Fruit fly (Drosophila melanogaster): Measurements from ENCODE around the gene MED30.
A peak's percentile ranks its signal among the peaks of the same experiment; 100 is the strongest.

The MED30 gene

DNA sequence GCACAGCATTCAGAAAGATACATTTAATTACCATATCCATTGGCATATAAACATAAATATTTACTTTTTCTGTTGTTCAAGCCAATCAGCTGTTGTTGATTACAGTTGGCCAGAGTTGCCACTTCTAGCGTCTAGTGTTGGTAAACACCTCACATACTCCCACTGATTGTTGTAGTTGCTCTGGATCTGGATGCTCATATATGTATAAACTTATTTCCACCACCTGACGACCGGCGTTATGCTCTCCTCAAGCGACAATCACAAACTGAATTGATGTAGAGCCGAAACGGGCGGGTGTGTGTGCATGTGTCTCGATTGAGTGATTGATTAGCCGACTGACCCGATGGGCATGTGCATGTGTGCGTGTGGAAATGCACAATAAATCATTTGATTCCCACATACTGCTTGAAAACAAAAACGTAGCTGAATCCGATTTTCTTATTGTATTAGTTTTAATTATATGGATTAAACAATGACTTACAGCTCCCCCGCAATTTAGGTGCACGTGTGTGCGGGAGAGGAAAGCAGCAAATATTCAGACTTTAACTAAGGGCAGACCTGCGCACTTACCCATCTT is 28.0 kb upstream of the MED30 start:
- TF ChIP-seq pdm3 (GFP tag; optimal IDR thresholded peaks at IDR 0.05) (peak; percentile 28), Lpt (GFP tag; optimal IDR thresholded peaks at IDR 0.05) (peak; percentile 7), CG9139 (GFP tag; optimal IDR thresholded peaks at IDR 0.05) (no peak), acj6 (GFP tag; optimal IDR thresholded peaks at IDR 0.05) (no peak), dsx (GFP tag; optimal IDR thresholded peaks at IDR 0.05; ENCODE audit: poor library complexity, severe bottlenecking) (peak; percentile 12), svp (GFP tag) (peak; percentile 65), CG32006 (GFP tag; optimal IDR thresholded peaks at IDR 0.05) (no peak), CG10669 (GFP tag; optimal IDR thresholded peaks at IDR 0.05) (no peak), CG11762 (GFP tag; optimal IDR thresholded peaks at IDR 0.05; ENCODE audit: insufficient read depth) (no peak), CG11294 (GFP tag; IDR thresholded peaks at IDR 0.05) (no peak), Eip75B (GFP tag; optimal IDR thresholded peaks at IDR 0.05) (peak; percentile 55), Gug (GFP tag; IDR thresholded peaks at IDR 0.05) (no peak), lz (GFP tag; optimal IDR thresholded peaks at IDR 0.05) (peak; percentile 33), CG3032 (tag; optimal IDR thresholded peaks at IDR 0.05) (no peak), CG7368 (GFP tag; optimal IDR thresholded peaks at IDR 0.05) (peak; percentile 15), topi (GFP tag; optimal IDR thresholded peaks at IDR 0.05) (peak; percentile 42), vri (GFP tag; optimal IDR thresholded peaks at IDR 0.05) (no peak), Hr39 (GFP tag; optimal IDR thresholded peaks at IDR 0.05) (no peak), Sox102F (GFP tag; optimal IDR thresholded peaks at IDR 0.05) (peak; percentile 57), Met (GFP tag; optimal IDR thresholded peaks at IDR 0.05) (peak; percentile 42), Sox14 (GFP tag; optimal IDR thresholded peaks at IDR 0.05) (peak; percentile 55), CG8319 (GFP tag; optimal IDR thresholded peaks at IDR 0.05) (peak; percentile 13), net (GFP tag; optimal IDR thresholded peaks at IDR 0.05) (peak; percentile 43), Smox (GFP tag; optimal IDR thresholded peaks at IDR 0.05) (peak; percentile 34), CG8119 (GFP tag; IDR thresholded peaks at IDR 0.05) (0 out of 3 replicates have a peak, but pooled peaks have one; percentile 18), dac (GFP tag; optimal IDR thresholded peaks at IDR 0.05) (no peak), CG8632 (GFP tag; optimal IDR thresholded peaks at IDR 0.05) (no peak), fd85E (GFP tag; optimal IDR thresholded peaks at IDR 0.05) (no peak), Ets21C (GFP tag; optimal IDR thresholded peaks at IDR 0.05) (peak; percentile 1), spab (GFP tag; optimal IDR thresholded peaks at IDR 0.05) (no peak), fd59A (GFP tag; optimal IDR thresholded peaks at IDR 0.05) (no peak), CG6163 (GFP tag; IDR thresholded peaks at IDR 0.05) (no peak), salr (GFP tag; optimal IDR thresholded peaks at IDR 0.05) (no peak), CG11902 (GFP tag; optimal IDR thresholded peaks at IDR 0.05) (no peak), Blimp-1 (GFP tag; optimal IDR thresholded peaks at IDR 0.05) (no peak), CG6276 (GFP tag; optimal IDR thresholded peaks at IDR 0.05) (no peak), CG6808 (GFP tag; optimal IDR thresholded peaks at IDR 0.05) (no peak), CG4318 (GFP tag; optimal IDR thresholded peaks at IDR 0.05) (no peak), achi (GFP tag; optimal IDR thresholded peaks at IDR 0.05) (peak; percentile 36), CG34406 (GFP tag; optimal IDR thresholded peaks at IDR 0.05) (no peak), CG10631 (GFP tag; optimal IDR thresholded peaks at IDR 0.05) (no peak), Eip78C (GFP tag) (peak; percentile 62), Sox15 (GFP tag; optimal IDR thresholded peaks at IDR 0.05) (no peak), esn (GFP tag; optimal IDR thresholded peaks at IDR 0.05) (peak; percentile 64), CG31627 (GFP tag; optimal IDR thresholded peaks at IDR 0.05) (peak; percentile 32), Eip93F (GFP tag; optimal IDR thresholded peaks at IDR 0.05) (no peak), Hr4 (GFP tag; optimal IDR thresholded peaks at IDR 0.05) (no peak), OdsH (GFP tag; optimal IDR thresholded peaks at IDR 0.05) (peak; percentile 26), CG6792 (GFP tag; optimal IDR thresholded peaks at IDR 0.05) (peak; percentile 39), fkh (GFP tag; optimal IDR thresholded peaks at IDR 0.05) (peak; percentile 97), CG16779 (tag; optimal IDR thresholded peaks at IDR 0.05) (no peak), CG15336 (GFP tag; IDR thresholded peaks at IDR 0.05) (peak; percentile 21; the same call in 1 of the 2 replicates)

Measured in whole organism, prepupa.